Worm (Caenorhabditis elegans): Measurements from ENCODE around the gene sri-54.

DNA sequence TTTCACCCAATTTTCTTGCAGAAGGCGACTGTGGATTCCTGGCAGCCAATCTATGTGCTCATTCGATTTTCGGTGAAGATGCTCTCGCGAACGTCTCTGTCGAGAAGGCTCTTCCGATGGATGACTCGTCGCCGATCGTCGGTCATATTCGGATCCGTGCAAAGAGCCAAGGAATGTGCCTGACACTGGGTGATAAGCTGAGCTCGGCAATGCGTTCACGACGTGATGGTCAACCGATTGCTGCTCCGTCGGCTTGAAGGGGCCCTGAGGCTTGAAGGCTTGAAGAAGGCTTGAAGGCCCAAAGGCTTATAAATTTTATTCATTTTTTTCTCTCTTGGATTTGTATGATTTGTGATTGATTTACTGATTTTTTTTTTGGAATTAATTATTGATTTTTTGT is 50.6 kb downstream of the sri-54 start:
- TF ChIP-seq klf-2 (GFP tag; conservative IDR thresholded peaks at IDR 0.05) (no peak), ref-1 (GFP tag; conservative IDR thresholded peaks at IDR 0.05) (no peak), ztf-29 (GFP tag; IDR thresholded peaks at IDR 0.05) (no peak), med-1 (GFP tag; optimal IDR thresholded peaks at IDR 0.05; ENCODE audit: insufficient read depth) (no peak), ztf-23 (GFP tag; IDR thresholded peaks at IDR 0.05) (no peak), flt-1 (GFP tag; IDR thresholded peaks at IDR 0.05) (no peak), T22C8.4 (GFP tag; IDR thresholded peaks at IDR 0.05) (no peak), cog-1 (tag; optimal IDR thresholded peaks at IDR 0.05) (no peak), tab-1 (GFP tag; IDR thresholded peaks at IDR 0.05) (no peak)

Data from whole organism, midembryonic.